Worm (Caenorhabditis elegans): ENCODE measurements around the gene T28C6.3.
A peak's percentile ranks its signal among the peaks of the same experiment; 100 is the strongest.

The T28C6.3 gene

ce11 chrIV:8830591-8830990 is 10.4 kb downstream of the T28C6.3 start, which contains the start of gene T28C6.8:
Gene T28C6.8, minus strand, starts transcription at chrIV:8830727.
- TF ChIP-seq blmp-1 (tag; optimal IDR thresholded peaks at IDR 0.05; ENCODE audit: insufficient read depth) (peak; percentile 63), ceh-16 (tag; optimal IDR thresholded peaks at IDR 0.05) (no peak), lsy-2 (tag; optimal IDR thresholded peaks at IDR 0.05) (no peak), unc-55 (GFP tag; optimal IDR thresholded peaks at IDR 0.05) (no peak), fos-1 (tag; optimal IDR thresholded peaks at IDR 0.05) (peak; percentile 65), ama-1 (optimal IDR thresholded peaks at IDR 0.05) (no peak), nhr-10 (tag; optimal IDR thresholded peaks at IDR 0.05) (no peak), aly-2 (tag; optimal IDR thresholded peaks at IDR 0.05) (no peak), lin-11 (tag; optimal IDR thresholded peaks at IDR 0.05) (no peak), elt-1 (tag; optimal IDR thresholded peaks at IDR 0.05) (no peak), nhr-237 (tag; optimal IDR thresholded peaks at IDR 0.05) (no peak), ZK546.5 (tag; optimal IDR thresholded peaks at IDR 0.05) (no peak), R02D3.7 (tag; optimal IDR thresholded peaks at IDR 0.05) (no peak), mdl-1 (tag; optimal IDR thresholded peaks at IDR 0.05) (peak in 1 of 2 experiments; percentile 22), nhr-25 (tag; optimal IDR thresholded peaks at IDR 0.05) (peak; percentile 66), nhr-11 (tag; optimal IDR thresholded peaks at IDR 0.05) (no peak), unc-39 (tag; optimal IDR thresholded peaks at IDR 0.05) (no peak), dmd-4 (tag; optimal IDR thresholded peaks at IDR 0.05) (no peak), nhr-21 (tag; optimal IDR thresholded peaks at IDR 0.05) (peak; percentile 65), unc-62 (GFP tag; optimal IDR thresholded peaks at IDR 0.05) (no peak), zag-1 (tag; optimal IDR thresholded peaks at IDR 0.05) (no peak), nhr-12 (tag; optimal IDR thresholded peaks at IDR 0.05) (no peak), sma-9 (GFP tag; optimal IDR thresholded peaks at IDR 0.05) (peak; percentile 60), sma-9 (tag; optimal IDR thresholded peaks at IDR 0.05) (no peak), elt-3 (tag; optimal IDR thresholded peaks at IDR 0.05) (no peak), alr-1 (tag; optimal IDR thresholded peaks at IDR 0.05) (no peak), nhr-129 (tag; optimal IDR thresholded peaks at IDR 0.05) (peak; percentile 70), mab-5 (tag; optimal IDR thresholded peaks at IDR 0.05) (no peak), snpc-4 (tag; optimal IDR thresholded peaks at IDR 0.05) (no peak), crh-2 (tag; optimal IDR thresholded peaks at IDR 0.05) (peak; percentile 37), mbf-1 (tag; optimal IDR thresholded peaks at IDR 0.05) (no peak), egl-27 (tag; optimal IDR thresholded peaks at IDR 0.05) (no peak), C34F6.9 (tag; optimal IDR thresholded peaks at IDR 0.05) (no peak), gmeb-1 (tag; optimal IDR thresholded peaks at IDR 0.05) (peak; percentile 42), sem-4 (tag; optimal IDR thresholded peaks at IDR 0.05) (no peak), nhr-23 (tag; optimal IDR thresholded peaks at IDR 0.05) (no peak), ceh-82 (tag; optimal IDR thresholded peaks at IDR 0.05) (no peak), skn-1 (tag; optimal IDR thresholded peaks at IDR 0.05) (no peak), nhr-77 (tag; optimal IDR thresholded peaks at IDR 0.05) (no peak), ztf-1 (GFP tag; conservative IDR thresholded peaks at IDR 0.05) (no peak), ztf-4 (tag; optimal IDR thresholded peaks at IDR 0.05) (no peak), F13H6.1 (tag; optimal IDR thresholded peaks at IDR 0.05) (no peak), ztf-11 (tag; optimal IDR thresholded peaks at IDR 0.05) (no peak), lin-39 (tag; optimal IDR thresholded peaks at IDR 0.05) (no peak), sma-3 (GFP tag; optimal IDR thresholded peaks at IDR 0.05) (peak; percentile 69), peb-1 (tag; optimal IDR thresholded peaks at IDR 0.05) (no peak), lin-13 (GFP tag; optimal IDR thresholded peaks at IDR 0.05) (no peak), nhr-6 (tag; optimal IDR thresholded peaks at IDR 0.05) (no peak), Y55F3AM.14 (GFP tag; optimal IDR thresholded peaks at IDR 0.05) (no peak)

Measured in whole organism, L2 larva.